Fruit fly (Drosophila melanogaster) whole organism, embryonic: ENCODE data around the gene SecCl.

Experiments
- CG11696 ChIP-seq: fragments of 200-800 bp; sonication (Bioruptor generic); IDR thresholded peaks from 2 replicates; pipeline ENCODE4 v1.3.6; 2022; ENCODE audit warnings: missing biosample characterization, missing genetic modification characterization
- CG12744 ChIP-seq: fragments of 200-800 bp; sonication (Bioruptor generic); optimal IDR thresholded peaks from 2 replicates; lab custom pipeline; 2016; ENCODE audit warnings: missing biosample characterization, missing genetic modification characterization
- CG15011 ChIP-seq: fragments of 200-800 bp; sonication (Bioruptor generic); optimal IDR thresholded peaks from 3 replicates; lab custom pipeline; 2018; ENCODE audit warnings: missing biosample characterization, mild to moderate bottlenecking, missing genetic modification characterization
- CG16779 ChIP-seq: fragments of 200-800 bp; sonication (Bioruptor generic); IDR thresholded peaks from 2 replicates; pipeline ENCODE4 v1.3.6; 2022; ENCODE audit warnings: missing biosample characterization, missing genetic modification characterization
- CG16813 ChIP-seq: fragments of 200-800 bp; sonication (Bioruptor generic); IDR thresholded peaks from 3 replicates; pipeline ENCODE4 v1.3.6; 2022; ENCODE audit warnings: missing biosample characterization, missing genetic modification characterization; ENCODE audit not compliant: partially characterized antibody
- CG17359 ChIP-seq: fragments of 200-800 bp; sonication (Bioruptor generic); optimal IDR thresholded peaks from 3 replicates; lab custom pipeline; 2018; ENCODE audit warnings: missing biosample characterization, mild to moderate bottlenecking, missing genetic modification characterization, moderate library complexity
- CG18262 ChIP-seq: fragments of 200-800 bp; optimal IDR thresholded peaks from 3 replicates; lab custom pipeline; 2019; ENCODE audit warnings: missing biosample characterization, mild to moderate bottlenecking, missing genetic modification characterization, moderate library complexity
- CG2678 ChIP-seq: fragments of 200-800 bp; sonication (Bioruptor generic); optimal IDR thresholded peaks from 3 replicates; lab custom pipeline; 2019; ENCODE audit warnings: missing biosample characterization, mild to moderate bottlenecking, missing genetic modification characterization, moderate library complexity
- CG4707 ChIP-seq: fragments of 200-800 bp; sonication (Bioruptor generic); optimal IDR thresholded peaks from 2 replicates; lab custom pipeline; 2018; ENCODE audit warnings: missing biosample characterization, mild to moderate bottlenecking, missing genetic modification characterization, moderate library complexity
- CG6175 ChIP-seq: fragments of 200-800 bp; sonication (Bioruptor generic); IDR thresholded peaks from 3 replicates; pipeline ENCODE4 v1.3.6; 2022; ENCODE audit warnings: missing biosample characterization, missing genetic modification characterization
- CG7357 ChIP-seq: fragments of 200-800 bp; sonication (Bioruptor generic); IDR thresholded peaks from 3 replicates; pipeline ENCODE4 v1.3.6; 2022; ENCODE audit warnings: missing biosample characterization, missing genetic modification characterization
- CG8924 ChIP-seq: fragments of 200-800 bp; optimal IDR thresholded peaks from 3 replicates; lab custom pipeline; 2019; ENCODE audit warnings: missing biosample characterization, mild to moderate bottlenecking, missing genetic modification characterization, moderate library complexity
- CG8944 ChIP-seq: fragments of 200-800 bp; sonication (Bioruptor generic); optimal IDR thresholded peaks from 3 replicates; lab custom pipeline; 2016; ENCODE audit warnings: missing biosample characterization, missing genetic modification characterization
- Chrac-16 ChIP-seq: fragments of 200-800 bp; sonication (Bioruptor generic); optimal IDR thresholded peaks from 3 replicates; lab custom pipeline; 2016; ENCODE audit warnings: missing biosample characterization, missing genetic modification characterization
- CrebB ChIP-seq: fragments of 200-800 bp; sonication (Bioruptor generic); optimal IDR thresholded peaks from 3 replicates; lab custom pipeline; 2018; ENCODE audit warnings: missing biosample characterization, mild to moderate bottlenecking, missing genetic modification characterization
- GATAe ChIP-seq: fragments of 200-800 bp; sonication (Bioruptor generic); conservative IDR thresholded peaks from 2 replicates; pipeline ENCODE4 v1.3.6; 2022; ENCODE audit warnings: missing biosample characterization, missing genetic modification characterization
- Kr ChIP-seq: fragments of 200-800 bp; sonication (Bioruptor generic); optimal IDR thresholded peaks from 2 replicates; lab custom pipeline; 2017; ENCODE audit warnings: missing biosample characterization, mild to moderate bottlenecking, missing genetic modification characterization
- Mrtf ChIP-seq: fragments of 200-800 bp; sonication (Bioruptor generic); IDR thresholded peaks from 3 replicates; pipeline ENCODE4 v1.3.6; 2022; ENCODE audit warnings: missing biosample characterization, missing genetic modification characterization
- NK7.1 ChIP-seq: fragments of 200-800 bp; sonication (Bioruptor generic); optimal IDR thresholded peaks from 3 replicates; lab custom pipeline; 2016; ENCODE audit warnings: missing biosample characterization, missing genetic modification characterization
- Rx ChIP-seq: fragments of 200-800 bp; sonication (Bioruptor generic); IDR thresholded peaks from 2 replicates; pipeline ENCODE4 v1.3.6; 2022; ENCODE audit warnings: missing biosample characterization, missing genetic modification characterization
- Sox102F ChIP-seq: fragments of 200-800 bp; sonication (Bioruptor generic); optimal IDR thresholded peaks from 2 replicates; lab custom pipeline; 2018; ENCODE audit warnings: missing biosample characterization, mild to moderate bottlenecking, missing genetic modification characterization, moderate library complexity
- Xrp1 ChIP-seq: fragments of 200-800 bp; sonication (Bioruptor generic); IDR thresholded peaks from 2 replicates; pipeline ENCODE4 v1.3.6; 2022; ENCODE audit warnings: missing biosample characterization, missing genetic modification characterization
- abd-A ChIP-seq: fragments of 200-800 bp; sonication (Bioruptor generic); optimal IDR thresholded peaks from 3 replicates; lab custom pipeline; 2019; ENCODE audit warnings: missing biosample characterization, mild to moderate bottlenecking, missing genetic modification characterization, moderate library complexity
- al ChIP-seq: fragments of 200-800 bp; sonication (Bioruptor generic); IDR thresholded peaks from 2 replicates; pipeline ENCODE4 v1.3.6; 2022; ENCODE audit warnings: missing biosample characterization, missing genetic modification characterization
- cg ChIP-seq: fragments of 200-800 bp; sonication (Bioruptor generic); optimal IDR thresholded peaks from 3 replicates; lab custom pipeline; 2019; ENCODE audit warnings: missing biosample characterization, mild to moderate bottlenecking, missing genetic modification characterization, moderate library complexity
- crol ChIP-seq: fragments of 200-800 bp; sonication (Bioruptor generic); IDR thresholded peaks from 2 replicates; pipeline ENCODE4 v1.3.6; 2022; ENCODE audit warnings: missing biosample characterization, missing genetic modification characterization
- crp ChIP-seq, 2 experiments: fragments of 200-800 bp; sonication (Bioruptor generic); optimal IDR thresholded peaks; 2 replicates in 1 of 2; 3 replicates in 1 of 2; lab custom pipeline; 2017; ENCODE audit warnings: missing biosample characterization in 2 of 2, missing genetic modification characterization in 2 of 2, mild to moderate bottlenecking in 1 of 2, moderate library complexity in 1 of 2
- dpn ChIP-seq, 2 experiments: fragments of 200-800 bp; sonication (Bioruptor generic); optimal IDR thresholded peaks; 3 replicates each; lab custom pipeline; 2016; ENCODE audit warnings: missing biosample characterization in 2 of 2, missing genetic modification characterization in 2 of 2
- dysf ChIP-seq: fragments of 200-800 bp; sonication (Bioruptor generic); IDR thresholded peaks from 3 replicates; pipeline ENCODE4 v1.3.6; 2022; ENCODE audit warnings: missing biosample characterization, missing genetic modification characterization
- ems ChIP-seq: fragments of 200-800 bp; sonication (Bioruptor generic); optimal IDR thresholded peaks from 3 replicates; lab custom pipeline; 2016; ENCODE audit warnings: missing biosample characterization, missing genetic modification characterization
- eyg ChIP-seq: fragments of 200-800 bp; sonication (Bioruptor generic); optimal IDR thresholded peaks from 3 replicates; lab custom pipeline; 2016; ENCODE audit warnings: missing biosample characterization, missing genetic modification characterization
- fd64A ChIP-seq: fragments of 200-800 bp; sonication (Bioruptor generic); optimal IDR thresholded peaks from 3 replicates; lab custom pipeline; 2018; ENCODE audit warnings: missing biosample characterization, mild to moderate bottlenecking, missing genetic modification characterization
- gcm2 ChIP-seq: fragments of 200-800 bp; sonication (Bioruptor generic); optimal IDR thresholded peaks from 2 replicates; lab custom pipeline; 2016; ENCODE audit warnings: missing biosample characterization, missing genetic modification characterization
- gem ChIP-seq: fragments of 200-800 bp; sonication (Bioruptor generic); optimal IDR thresholded peaks from 2 replicates; lab custom pipeline; 2019; ENCODE audit warnings: missing biosample characterization, mild to moderate bottlenecking, missing genetic modification characterization, moderate library complexity
- hkb ChIP-seq, 2 experiments: fragments of 200-800 bp in 1 of 2; fragments of >200 bp in 1 of 2; sonication (Bioruptor generic) in 1 of 2; IDR thresholded peaks in 1 of 2; optimal IDR thresholded peaks in 1 of 2; 2 replicates each; pipeline versions ENCODE4 v1.3.6 to Lab custom; 2017 to 2022; ENCODE audit warnings: missing biosample characterization in 1 of 2, missing genetic modification characterization in 1 of 2
- insv ChIP-seq, 2 experiments: fragments of 200-800 bp; sonication (Bioruptor generic); optimal IDR thresholded peaks; 3 replicates each; lab custom pipeline; 2016 to 2018; ENCODE audit warnings: missing biosample characterization in 2 of 2, missing genetic modification characterization in 2 of 2
- mld ChIP-seq: fragments of 200-800 bp; sonication (Bioruptor generic); IDR thresholded peaks from 3 replicates; pipeline ENCODE4 v1.3.6; 2022; ENCODE audit warnings: missing biosample characterization, missing genetic modification characterization; ENCODE audit not compliant: partially characterized antibody
- odd ChIP-seq: fragments of 200-800 bp; sonication (Bioruptor generic); optimal IDR thresholded peaks from 2 replicates; lab custom pipeline; 2017; ENCODE audit warnings: missing biosample characterization, mild to moderate bottlenecking, missing genetic modification characterization
- org-1 ChIP-seq: fragments of 200-800 bp; sonication (Bioruptor generic); optimal IDR thresholded peaks from 2 replicates; lab custom pipeline; 2017; ENCODE audit warnings: missing biosample characterization, missing genetic modification characterization
- pzg ChIP-seq: fragments of 200-800 bp; sonication (Bioruptor generic); optimal IDR thresholded peaks from 3 replicates; lab custom pipeline; 2018; ENCODE audit warnings: missing biosample characterization, mild to moderate bottlenecking, missing genetic modification characterization, moderate library complexity
- ranshi ChIP-seq: fragments of 200-800 bp; sonication (Bioruptor generic); IDR thresholded peaks from 2 replicates; pipeline ENCODE4 v1.3.6; 2022; ENCODE audit warnings: missing biosample characterization, missing genetic modification characterization
- salm ChIP-seq: fragments of 200-800 bp; sonication (Bioruptor generic); optimal IDR thresholded peaks from 2 replicates; lab custom pipeline; 2018; ENCODE audit warnings: missing biosample characterization, mild to moderate bottlenecking, missing genetic modification characterization
- slou ChIP-seq: fragments of 200-800 bp; sonication (Bioruptor generic); optimal IDR thresholded peaks from 3 replicates; lab custom pipeline; 2016; ENCODE audit warnings: missing biosample characterization, missing genetic modification characterization
- slp2 ChIP-seq: fragments of 200-800 bp; sonication (Bioruptor generic); optimal IDR thresholded peaks from 2 replicates; lab custom pipeline; 2016; ENCODE audit warnings: missing biosample characterization, missing genetic modification characterization
- stc ChIP-seq: fragments of 200-800 bp; sonication (Bioruptor generic); IDR thresholded peaks from 2 replicates; pipeline ENCODE4 v1.3.6; 2022; ENCODE audit warnings: missing biosample characterization, missing genetic modification characterization
- sug ChIP-seq: fragments of 200-800 bp; optimal IDR thresholded peaks from 2 replicates; lab custom pipeline; 2019; ENCODE audit warnings: missing biosample characterization, mild to moderate bottlenecking, missing genetic modification characterization, moderate library complexity
- tin ChIP-seq: fragments of 200-800 bp; sonication (Bioruptor generic); optimal IDR thresholded peaks from 3 replicates; lab custom pipeline; 2016; ENCODE audit warnings: missing biosample characterization, missing genetic modification characterization

SecCl gene

dm6 chr3L:17486794-17487726 lies 17.1 kb downstream of the SecCl start, which contains the start of gene Oatp74D (continued):
- TF ChIP-seq Mrtf (GFP tag; lab: Robert Waterston, UW) (no peak), salm (tag; lab: Kevin White, UChicago) (peak; percentile 61), ranshi (peak; percentile 31; the same call in 1 of the 2 replicates), pzg (peak; percentile 4), slou (GFP tag; lab: Kevin White, UChicago) (no peak), tin (no peak), org-1 (GFP tag; lab: Kevin White, UChicago) (peak; percentile 71), CG15011 (GFP tag; lab: Kevin White, UChicago) (peak; percentile 21), CG8944 (GFP tag; lab: Kevin White, UChicago) (peak; percentile 0), ems (GFP tag; lab: Kevin White, UChicago) (no peak), crol (GFP tag; lab: Robert Waterston, UW) (peak; percentile 47; the same call in 1 of the 2 replicates), hkb (optimal IDR thresholded peaks at IDR 0.05; lab: Kevin White, UChicago) (no peak), hkb (GFP tag; IDR thresholded peaks at IDR 0.05; lab: Robert Waterston, UW) (peak; percentile 44), Kr (peak; percentile 87), CG16779 (GFP tag; lab: Robert Waterston, UW) (0 out of 2 replicates have a peak, but pooled peaks have one; percentile 35), mld (GFP tag; lab: Robert Waterston, UW) (peak; percentile 48; the same call in 1 of the 3 replicates), CG16813 (no peak; the same call in 2 of the 3 replicates), Rx (GFP tag; lab: Robert Waterston, UW) (no peak), insv (GFP tag; optimal IDR thresholded peaks at IDR 0.05; lab: Kevin White, UChicago) (peak in 1 of 2 experiments; percentile 61), odd (GFP tag; lab: Kevin White, UChicago) (peak; percentile 61), Sox102F (GFP tag; lab: Kevin White, UChicago) (peak; percentile 18), al (GFP tag; lab: Robert Waterston, UW) (no peak), CG4707 (GFP tag; lab: Kevin White, UChicago) (peak; percentile 56), gcm2 (GFP tag; lab: Kevin White, UChicago) (peak; percentile 16), CG17359 (tag; lab: Kevin White, UChicago) (peak; percentile 65), slp2 (GFP tag; lab: Kevin White, UChicago) (peak; percentile 8), NK7.1 (GFP tag; lab: Kevin White, UChicago) (no peak), CG11696 (GFP tag; lab: Robert Waterston, UW) (peak; percentile 39; the same call in 1 of the 2 replicates), stc (GFP tag; lab: Robert Waterston, UW) (peak; percentile 33; the same call in 1 of the 2 replicates), gem (peak; percentile 11), abd-A (tag; lab: Kevin White, UChicago) (peak; percentile 94), Xrp1 (peak; percentile 26; the same call in 1 of the 2 replicates), GATAe (GFP tag; lab: Robert Waterston, UW) (peak; percentile 48), CG18262 (tag; lab: Kevin White, UChicago) (peak; percentile 33), dysf (GFP tag; lab: Robert Waterston, UW) (peak; percentile 9; the same call in 1 of the 3 replicates), dpn (GFP tag; optimal IDR thresholded peaks at IDR 0.05; lab: Kevin White, UChicago) (peak in 1 of 2 experiments; percentile 60), CG8924 (peak; percentile 75), CG6175 (peak; percentile 41; the same call in 1 of the 3 replicates), Chrac-16 (GFP tag; lab: Kevin White, UChicago) (peak; percentile 40), eyg (GFP tag; lab: Kevin White, UChicago) (no peak), CG12744 (no peak), fd64A (GFP tag; lab: Kevin White, UChicago) (peak; percentile 80), crp (GFP tag; optimal IDR thresholded peaks at IDR 0.05; lab: Kevin White, UChicago) (peak in 1 of 2 experiments; percentile 32), CG7357 (GFP tag; lab: Robert Waterston, UW) (no peak), CG2678 (tag; lab: Kevin White, UChicago) (peak; percentile 67), cg (GFP tag; lab: Kevin White, UChicago) (peak; percentile 99), CrebB (tag; lab: Kevin White, UChicago) (peak; percentile 79), sug (tag; lab: Kevin White, UChicago) (peak; percentile 87)
